Worm (Caenorhabditis elegans) whole organism, late embryonic: ENCODE data around the gene rsp-2.

ENCODE experiments used
- C08G9.2 ChIP-seq: sonication (generic microtip); optimal IDR thresholded peaks from 2 replicates; lab custom pipeline; 2016; ENCODE audit warnings: mild to moderate bottlenecking, missing genetic modification characterization, moderate library complexity, missing compliant biosample characterization
- F13H6.1 ChIP-seq: sonication (generic microtip); optimal IDR thresholded peaks from 2 replicates; lab custom pipeline; 2016; ENCODE audit warnings: missing genetic modification characterization, missing compliant biosample characterization
- ahr-1 ChIP-seq: sonication (generic microtip); optimal IDR thresholded peaks from 2 replicates; lab custom pipeline; 2016; ENCODE audit warnings: missing genetic modification characterization, missing compliant biosample characterization
- ceh-19 ChIP-seq: fragments of 200-800 bp; sonication (Bioruptor generic); optimal IDR thresholded peaks from 2 replicates; lab custom pipeline; 2018; ENCODE audit warnings: mild to moderate bottlenecking, missing genetic modification characterization, missing compliant biosample characterization
- ceh-22 ChIP-seq: sonication (generic microtip); optimal IDR thresholded peaks from 2 replicates; lab custom pipeline; 2017; ENCODE audit warnings: missing biosample characterization, missing genetic modification characterization
- ceh-31 ChIP-seq: sonication (generic microtip); optimal IDR thresholded peaks from 2 replicates; lab custom pipeline; 2016; ENCODE audit warnings: missing genetic modification characterization, missing compliant biosample characterization
- ceh-34 ChIP-seq: sonication (generic microtip); optimal IDR thresholded peaks from 2 replicates; lab custom pipeline; 2016; ENCODE audit warnings: mild to moderate bottlenecking, missing genetic modification characterization, missing compliant biosample characterization
- ceh-45 ChIP-seq: fragments of 200-800 bp; sonication (Bioruptor generic); IDR thresholded peaks from 2 replicates; pipeline ENCODE4 v1.3.6; 2022; ENCODE audit warnings: missing genetic modification reagents, missing genetic modification characterization, missing compliant biosample characterization
- ceh-6 ChIP-seq: fragments of 200-800 bp; sonication (Bioruptor generic); optimal IDR thresholded peaks from 2 replicates; lab custom pipeline; 2018; ENCODE audit warnings: mild to moderate bottlenecking, missing genetic modification characterization, missing compliant biosample characterization
- ceh-9 ChIP-seq: sonication (generic microtip); optimal IDR thresholded peaks from 2 replicates; lab custom pipeline; 2016; ENCODE audit warnings: mild to moderate bottlenecking, missing genetic modification characterization, inconsistent platforms, missing compliant biosample characterization
- dve-1 ChIP-seq: sonication (generic microtip); optimal IDR thresholded peaks from 2 replicates; lab custom pipeline; 2017; ENCODE audit warnings: antibody characterized with exemption, mild to moderate bottlenecking, missing genetic modification characterization, missing compliant biosample characterization
- elt-2 ChIP-seq: sonication (generic microtip); optimal IDR thresholded peaks from 2 replicates; lab custom pipeline; 2016; ENCODE audit warnings: missing genetic modification reagents, missing genetic modification characterization, missing compliant biosample characterization
- elt-4 ChIP-seq: sonication (generic microtip); optimal IDR thresholded peaks from 2 replicates; lab custom pipeline; 2016; ENCODE audit warnings: missing genetic modification characterization, missing compliant biosample characterization
- ets-4 ChIP-seq: sonication (generic microtip); optimal IDR thresholded peaks from 2 replicates; lab custom pipeline; 2016; ENCODE audit warnings: missing genetic modification characterization, missing compliant biosample characterization
- eyg-1 ChIP-seq: sonication (generic microtip); optimal IDR thresholded peaks from 2 replicates; lab custom pipeline; 2016; ENCODE audit warnings: missing genotype, missing genetic modification characterization, missing compliant biosample characterization
- fax-1 ChIP-seq: sonication (generic microtip); optimal IDR thresholded peaks from 2 replicates; lab custom pipeline; 2016; ENCODE audit warnings: missing genotype, missing genetic modification characterization, missing compliant biosample characterization
- fkh-10 ChIP-seq: fragments of 150-350 bp; optimal IDR thresholded peaks from 2 replicates; lab custom pipeline; 2014; ENCODE audit warnings: missing biosample characterization, missing genetic modification reagents, missing genetic modification characterization
- fkh-6 ChIP-seq: sonication (generic microtip); optimal IDR thresholded peaks from 2 replicates; lab custom pipeline; 2016; ENCODE audit warnings: missing genetic modification characterization, missing compliant biosample characterization
- gmeb-2 ChIP-seq: sonication (generic microtip); optimal IDR thresholded peaks from 2 replicates; lab custom pipeline; 2016; ENCODE audit warnings: missing genetic modification characterization, inconsistent platforms, missing compliant biosample characterization
- hlh-30 ChIP-seq: sonication (generic microtip); optimal IDR thresholded peaks from 2 replicates; lab custom pipeline; 2017; ENCODE audit warnings: antibody characterized with exemption, missing genetic modification characterization, missing compliant biosample characterization; ENCODE audit not compliant: insufficient read depth
- hlh-6 ChIP-seq: sonication (generic microtip); optimal IDR thresholded peaks from 2 replicates; lab custom pipeline; 2016; ENCODE audit warnings: missing genotype, missing genetic modification characterization, missing compliant biosample characterization
- hlh-8 ChIP-seq: sonication (generic microtip); optimal IDR thresholded peaks from 2 replicates; lab custom pipeline; 2016; ENCODE audit warnings: missing genotype, missing genetic modification characterization, missing compliant biosample characterization
- lim-6 ChIP-seq: sonication (generic microtip); optimal IDR thresholded peaks from 2 replicates; lab custom pipeline; 2016; ENCODE audit warnings: missing genetic modification characterization, missing compliant biosample characterization
- lin-11 ChIP-seq: fragments of 200-800 bp; sonication (Bioruptor generic); optimal IDR thresholded peaks from 2 replicates; lab custom pipeline; 2018; ENCODE audit warnings: mild to moderate bottlenecking, missing genetic modification characterization, missing compliant biosample characterization
- mec-3 ChIP-seq: sonication (generic microtip); optimal IDR thresholded peaks from 2 replicates; lab custom pipeline; 2016; ENCODE audit warnings: borderline replicate concordance, missing genetic modification characterization, missing compliant biosample characterization
- nfya-1 ChIP-seq: sonication (generic microtip); optimal IDR thresholded peaks from 2 replicates; lab custom pipeline; 2017; ENCODE audit warnings: missing genetic modification characterization, mild to moderate bottlenecking, missing compliant biosample characterization, antibody characterized with exemption, moderate library complexity
- nhr-11 ChIP-seq: fragments of 150-350 bp; optimal IDR thresholded peaks from 2 replicates; lab custom pipeline; 2014; ENCODE audit warnings: missing biosample characterization, missing genetic modification characterization
- pax-1 ChIP-seq: fragments of 150-350 bp; optimal IDR thresholded peaks from 2 replicates; lab custom pipeline; 2014; ENCODE audit warnings: missing biosample characterization, missing genetic modification characterization
- pha-4 ChIP-seq: fragments of 150-350 bp; optimal IDR thresholded peaks from 2 replicates; lab custom pipeline; 2018; ENCODE audit warnings: missing biosample characterization, missing genetic modification reagents, missing genetic modification characterization
- pqm-1 ChIP-seq: sonication (generic microtip); optimal IDR thresholded peaks from 2 replicates; lab custom pipeline; 2016; ENCODE audit warnings: missing genetic modification characterization, missing compliant biosample characterization
- ref-2 ChIP-seq: sonication (generic microtip); optimal IDR thresholded peaks from 2 replicates; lab custom pipeline; 2016; ENCODE audit warnings: missing genetic modification characterization, missing compliant biosample characterization
- sox-2 ChIP-seq: fragments of 200-800 bp; sonication (Bioruptor generic); IDR thresholded peaks from 2 replicates; pipeline ENCODE4 v1.3.6; 2022; ENCODE audit warnings: missing genetic modification reagents, missing genetic modification characterization, missing compliant biosample characterization
- sox-4 ChIP-seq: sonication (generic microtip); optimal IDR thresholded peaks from 2 replicates; lab custom pipeline; 2017; ENCODE audit warnings: mild to moderate bottlenecking, missing genetic modification characterization, inconsistent platforms, missing compliant biosample characterization
- syd-9 ChIP-seq: sonication (generic microtip); optimal IDR thresholded peaks from 2 replicates; lab custom pipeline; 2016; ENCODE audit warnings: mild to moderate bottlenecking, missing genetic modification characterization, moderate library complexity, missing compliant biosample characterization
- tbx-2 ChIP-seq: sonication (generic microtip); optimal IDR thresholded peaks from 2 replicates; lab custom pipeline; 2016; ENCODE audit warnings: missing genetic modification characterization, missing compliant biosample characterization
- ttx-3 ChIP-seq: sonication (generic microtip); optimal IDR thresholded peaks from 2 replicates; lab custom pipeline; 2016; ENCODE audit warnings: missing genetic modification reagents, missing genetic modification characterization, missing compliant biosample characterization
- unc-3 ChIP-seq, 2 experiments: fragments of 200-800 bp in 1 of 2; sonication (Bioruptor generic) in 1 of 2; sonication (generic microtip) in 1 of 2; conservative IDR thresholded peaks in 1 of 2; optimal IDR thresholded peaks in 1 of 2; 2 replicates each; pipeline versions ENCODE4 v1.3.6 to Lab custom; 2016 to 2022; ENCODE audit warnings: missing compliant biosample characterization in 2 of 2, missing genetic modification characterization in 2 of 2, missing genetic modification reagents in 1 of 2
- unc-55 ChIP-seq: sonication (generic microtip); optimal IDR thresholded peaks from 2 replicates; lab custom pipeline; 2017; ENCODE audit warnings: missing biosample characterization, missing genetic modification reagents, missing genetic modification characterization
- unc-86 ChIP-seq: sonication (generic microtip); optimal IDR thresholded peaks from 2 replicates; lab custom pipeline; 2016; ENCODE audit warnings: missing genetic modification characterization, missing compliant biosample characterization
- zip-5 ChIP-seq: sonication (generic microtip); optimal IDR thresholded peaks from 2 replicates; lab custom pipeline; 2016; ENCODE audit warnings: missing genetic modification characterization, missing compliant biosample characterization

The rsp-2 gene

ce11 chrII:11471916-11472315 is 19.2 kb upstream of the rsp-2 start, which contains the start of gene mfn-1:
Gene mfn-1, minus strand, starts transcription at chrII:11472016.
- TF ChIP-seq nfya-1 (no peak), lin-11 (tag; lab: Kevin White, UChicago) (no peak)

DNA sequence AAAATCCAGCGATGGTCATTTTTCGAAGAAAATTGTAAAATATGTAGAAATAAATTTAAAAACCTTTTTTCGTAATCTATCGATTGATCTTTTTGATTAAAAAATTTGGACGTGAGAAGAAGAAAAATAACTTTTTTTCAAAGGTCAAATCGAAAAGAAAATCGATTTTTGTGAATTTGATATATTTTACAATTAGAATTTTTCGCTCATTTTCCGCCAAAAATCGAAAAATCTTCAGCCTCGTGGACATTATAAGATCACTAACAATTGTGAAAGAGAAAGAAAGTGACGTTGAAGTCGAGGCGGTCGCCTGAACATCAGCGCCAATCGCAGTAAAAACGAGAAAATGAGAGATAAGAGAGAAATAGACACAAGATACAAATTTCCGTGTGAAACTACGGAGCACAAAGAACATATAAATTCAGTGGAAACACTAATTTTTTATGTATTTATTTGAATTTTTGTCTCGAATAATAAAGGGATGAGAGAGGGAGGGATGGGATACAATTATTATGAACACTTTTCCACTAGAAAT is 16.9 kb upstream of the rsp-2 start, which contains the start of gene cisd-1:
Gene cisd-1, minus strand, starts transcription at position 51 of the 535 bp plus-strand sequence.
- no peak for TF ChIP-seq ahr-1 (tag; lab: Kevin White, UChicago)
- TF ChIP-seq sox-4 (tag; lab: Kevin White, UChicago) = no peak
- no peak for TF ChIP-seq C08G9.2 (tag; lab: Kevin White, UChicago)
- TF ChIP-seq fkh-10 (GFP tag; lab: Kevin White, UChicago) = no peak
- TF ChIP-seq nhr-11 (tag; lab: Kevin White, UChicago) = no peak
- no peak for TF ChIP-seq elt-2 (tag; lab: Kevin White, UChicago)
- TF ChIP-seq ceh-45 (GFP tag; lab: Robert Waterston, UW) = no peak
- no peak for TF ChIP-seq ceh-9 (tag; lab: Kevin White, UChicago)
- no peak for TF ChIP-seq ceh-31 (tag; lab: Kevin White, UChicago)

DNA sequence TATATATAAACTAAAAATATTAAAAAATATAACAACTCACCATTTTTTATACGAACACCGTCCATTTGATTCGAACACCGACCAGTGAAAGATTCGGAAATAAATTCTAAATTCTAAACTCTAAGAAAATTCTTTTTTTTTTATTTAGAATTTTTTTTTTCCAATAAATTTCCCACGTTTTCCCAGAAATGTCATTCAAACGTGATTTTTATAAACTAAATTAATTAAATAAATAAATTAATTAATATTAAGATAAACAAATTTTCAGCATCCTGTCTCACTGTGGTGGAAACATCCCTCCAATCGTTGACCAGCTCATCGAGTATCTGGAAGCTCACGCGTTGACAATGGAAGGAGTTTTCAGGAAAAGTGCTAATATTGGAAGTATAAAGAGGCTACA is 14.8 kb upstream of the rsp-2 start, which contains the start of gene klp-17:
Gene klp-17, minus strand, starts transcription at position 101 of the 400 bp plus-strand sequence.
- TF ChIP-seq gmeb-2 (tag; lab: Kevin White, UChicago) = no peak
- TF ChIP-seq fkh-6 (tag; lab: Kevin White, UChicago) = no peak
- no peak for TF ChIP-seq ceh-6 (GFP tag; lab: Kevin White, UChicago)
- TF ChIP-seq zip-5 = no peak
- TF ChIP-seq pha-4 (tag; lab: Kevin White, UChicago) = no peak
- TF ChIP-seq lim-6 (tag; lab: Kevin White, UChicago) = no peak
- TF ChIP-seq ttx-3 (tag; lab: Kevin White, UChicago) = no peak
- TF ChIP-seq hlh-8 (tag; lab: Kevin White, UChicago) = no peak
- TF ChIP-seq pqm-1 (tag; lab: Kevin White, UChicago) = no peak
- no peak for TF ChIP-seq ceh-34 (tag; lab: Kevin White, UChicago)
- no peak for TF ChIP-seq dve-1
- no peak for TF ChIP-seq ceh-19 (GFP tag; lab: Kevin White, UChicago)
- TF ChIP-seq unc-55 = no peak
- TF ChIP-seq elt-4 (tag; lab: Kevin White, UChicago) = no peak
- no peak for TF ChIP-seq ceh-22 (tag; lab: Kevin White, UChicago)
- TF ChIP-seq mec-3 (tag; lab: Kevin White, UChicago) = no peak
- no peak for TF ChIP-seq sox-2 (GFP tag; lab: Robert Waterston, UW)
- no peak for TF ChIP-seq fax-1 (tag; lab: Kevin White, UChicago)

- TF ChIP-seq unc-55 = peak; percentile 55
- TF ChIP-seq pax-1 = no peak
- TF ChIP-seq ceh-31 (tag; lab: Kevin White, UChicago) = no peak
- peak; percentile 43 for TF ChIP-seq ref-2 (tag; lab: Kevin White, UChicago)
- peak; percentile 51 for TF ChIP-seq hlh-30 (tag; lab: Kevin White, UChicago)
- no peak for TF ChIP-seq unc-3 (GFP tag; conservative IDR thresholded peaks at IDR 0.05; lab: Robert Waterston, UW)
- TF ChIP-seq unc-3 (tag; optimal IDR thresholded peaks at IDR 0.05; lab: Kevin White, UChicago) = no peak
- no peak for TF ChIP-seq syd-9
- no peak for TF ChIP-seq eyg-1 (tag; lab: Kevin White, UChicago)
- TF ChIP-seq tbx-2 (tag; lab: Kevin White, UChicago) = peak; percentile 61
- TF ChIP-seq F13H6.1 (tag; lab: Kevin White, UChicago) = no peak
- TF ChIP-seq unc-86 (tag; lab: Kevin White, UChicago) = no peak
- no peak for TF ChIP-seq hlh-6 (tag; lab: Kevin White, UChicago)
- TF ChIP-seq nfya-1 = peak; percentile 67
- no peak for TF ChIP-seq ets-4
- TF ChIP-seq, all 69 proteins: peak for 5
These were observed 11.7 kb upstream of the rsp-2 start, which contains the start of the genes aars-1 and rga-1 for ce11 chrII:11464427-11464944. Gene aars-1, minus strand, starts transcription at chrII:11464497. Gene rga-1, plus strand, starts transcription at chrII:11464894.
